Fruit fly (Drosophila melanogaster): ENCODE measurements around the gene Ssb-c31a.

Gene Ssb-c31a

dm6 chr2L:8213987-8214386 is 2.8 kb downstream of the Ssb-c31a start, which contains the start of gene CG8353:
CG8353 (plus strand) TSS chr2L:8214045.
- TF ChIP-seq psq (optimal IDR thresholded peaks at IDR 0.05) (no peak), insv (optimal IDR thresholded peaks at IDR 0.05) (no peak), Sin3A (optimal IDR thresholded peaks at IDR 0.05) (no peak), ttk (optimal IDR thresholded peaks at IDR 0.05) (no peak), h (optimal IDR thresholded peaks at IDR 0.05) (no peak), Myc (optimal IDR thresholded peaks at IDR 0.05) (no peak)

dm6 chr2L:8215259-8215929 is 4.2 kb downstream of the Ssb-c31a start, which contains the start of gene CG8349:
CG8349 (plus strand) TSS chr2L:8215915.
- TF ChIP-seq Sin3A (optimal IDR thresholded peaks at IDR 0.05) (no peak), insv (optimal IDR thresholded peaks at IDR 0.05) (no peak), ttk (optimal IDR thresholded peaks at IDR 0.05) (no peak), Myc (optimal IDR thresholded peaks at IDR 0.05) (no peak), psq (optimal IDR thresholded peaks at IDR 0.05) (no peak), h (optimal IDR thresholded peaks at IDR 0.05) (no peak)

dm6 chr2L:8217917-8218316 is 6.8 kb downstream of the Ssb-c31a start, which contains the start of gene CG8292:
CG8292 (minus strand) TSS chr2L:8218017.
- TF ChIP-seq psq (optimal IDR thresholded peaks at IDR 0.05), result no peak
- TF ChIP-seq Myc (optimal IDR thresholded peaks at IDR 0.05), result no peak
- TF ChIP-seq insv (optimal IDR thresholded peaks at IDR 0.05), result no peak
- no peak for TF ChIP-seq h (optimal IDR thresholded peaks at IDR 0.05)
- no peak for TF ChIP-seq Sin3A (optimal IDR thresholded peaks at IDR 0.05)

dm6 chr2L:8220393-8220934 is 9.3 kb downstream of the Ssb-c31a start, which contains the start of gene Snx6:
Snx6 (minus strand) TSS chr2L:8220741.
- TF ChIP-seq Myc (optimal IDR thresholded peaks at IDR 0.05) (no peak), Sin3A (optimal IDR thresholded peaks at IDR 0.05) (no peak), insv (optimal IDR thresholded peaks at IDR 0.05) (no peak), h (optimal IDR thresholded peaks at IDR 0.05) (no peak), ttk (optimal IDR thresholded peaks at IDR 0.05) (no peak), psq (optimal IDR thresholded peaks at IDR 0.05) (no peak)

dm6 chr2L:8229134-8229533 is 18.0 kb downstream of the Ssb-c31a start:
- no peak for TF ChIP-seq psq (optimal IDR thresholded peaks at IDR 0.05)
- TF ChIP-seq ttk (optimal IDR thresholded peaks at IDR 0.05), result no peak
- no peak for TF ChIP-seq Myc (optimal IDR thresholded peaks at IDR 0.05)
- TF ChIP-seq insv (optimal IDR thresholded peaks at IDR 0.05), result no peak
- TF ChIP-seq Sin3A (optimal IDR thresholded peaks at IDR 0.05), result no peak
- no peak for TF ChIP-seq h (optimal IDR thresholded peaks at IDR 0.05)

dm6 chr2L:8229628-8230027 is 18.5 kb downstream of the Ssb-c31a start:
- TF ChIP-seq Myc (optimal IDR thresholded peaks at IDR 0.05), result no peak
- TF ChIP-seq h (optimal IDR thresholded peaks at IDR 0.05), result no peak
- no peak for TF ChIP-seq psq (optimal IDR thresholded peaks at IDR 0.05)
- no peak for TF ChIP-seq Sin3A (optimal IDR thresholded peaks at IDR 0.05)
- TF ChIP-seq ttk (optimal IDR thresholded peaks at IDR 0.05), result no peak
- TF ChIP-seq insv (optimal IDR thresholded peaks at IDR 0.05), result no peak

dm6 chr2L:8230255-8230654 is 19.1 kb downstream of the Ssb-c31a start:
- TF ChIP-seq h (optimal IDR thresholded peaks at IDR 0.05) (no peak), insv (optimal IDR thresholded peaks at IDR 0.05) (no peak), Myc (optimal IDR thresholded peaks at IDR 0.05) (no peak), psq (optimal IDR thresholded peaks at IDR 0.05) (no peak), ttk (optimal IDR thresholded peaks at IDR 0.05) (no peak), Sin3A (optimal IDR thresholded peaks at IDR 0.05) (no peak)

- no peak for TF ChIP-seq Myc (optimal IDR thresholded peaks at IDR 0.05)
- TF ChIP-seq ttk (optimal IDR thresholded peaks at IDR 0.05), result no peak
- TF ChIP-seq Sin3A (optimal IDR thresholded peaks at IDR 0.05), result no peak
- TF ChIP-seq psq (optimal IDR thresholded peaks at IDR 0.05), result no peak
- no peak for TF ChIP-seq h (optimal IDR thresholded peaks at IDR 0.05)
- no peak for TF ChIP-seq insv (optimal IDR thresholded peaks at IDR 0.05)
These were observed 21.2 kb downstream of the Ssb-c31a start for dm6 chr2L:8232389-8232788.

- TF ChIP-seq Myc (optimal IDR thresholded peaks at IDR 0.05) (no peak), psq (optimal IDR thresholded peaks at IDR 0.05) (no peak), h (optimal IDR thresholded peaks at IDR 0.05) (no peak), ttk (optimal IDR thresholded peaks at IDR 0.05) (no peak), Sin3A (optimal IDR thresholded peaks at IDR 0.05) (no peak), insv (optimal IDR thresholded peaks at IDR 0.05) (no peak)
These were observed 22.4 kb downstream of the Ssb-c31a start for dm6 chr2L:8233571-8233970.

dm6 chr2L:8239032-8239650 is 28.0 kb downstream of the Ssb-c31a start:
- TF ChIP-seq Sin3A (optimal IDR thresholded peaks at IDR 0.05), result no peak
- no peak for TF ChIP-seq psq (optimal IDR thresholded peaks at IDR 0.05)
- TF ChIP-seq ttk (optimal IDR thresholded peaks at IDR 0.05), result no peak
- no peak for TF ChIP-seq insv (optimal IDR thresholded peaks at IDR 0.05)
- TF ChIP-seq h (optimal IDR thresholded peaks at IDR 0.05), result no peak
- no peak for TF ChIP-seq Myc (optimal IDR thresholded peaks at IDR 0.05)

- TF ChIP-seq psq (optimal IDR thresholded peaks at IDR 0.05), result no peak
- no peak for TF ChIP-seq h (optimal IDR thresholded peaks at IDR 0.05)
- no peak for TF ChIP-seq insv (optimal IDR thresholded peaks at IDR 0.05)
- TF ChIP-seq ttk (optimal IDR thresholded peaks at IDR 0.05), result no peak
These were observed 28.6 kb downstream of the Ssb-c31a start, which contains the start of gene Pvr for dm6 chr2L:8239712-8240245. Pvr (minus strand) TSS chr2L:8239878.

- TF ChIP-seq h (optimal IDR thresholded peaks at IDR 0.05), result no peak
- TF ChIP-seq ttk (optimal IDR thresholded peaks at IDR 0.05), result no peak
- no peak for TF ChIP-seq Sin3A (optimal IDR thresholded peaks at IDR 0.05)
- no peak for TF ChIP-seq psq (optimal IDR thresholded peaks at IDR 0.05)
- no peak for TF ChIP-seq insv (optimal IDR thresholded peaks at IDR 0.05)
- no peak for TF ChIP-seq Myc (optimal IDR thresholded peaks at IDR 0.05)
These were observed 30.6 kb downstream of the Ssb-c31a start, which contains the start of gene Spn28F for dm6 chr2L:8241700-8242099. Spn28F (minus strand) TSS chr2L:8241800.
